Fruit fly (Drosophila melanogaster) whole organism, pupa: ENCODE data around the gene CG15172.
A peak's percentile ranks its signal among the peaks of the same experiment; 100 is the strongest.

Experiments
- CG10348 ChIP-seq: fragments of 200-800 bp; sonication (Bioruptor generic); IDR thresholded peaks from 2 replicates; pipeline ENCODE4 v1.3.6; 2022; ENCODE audit warnings: missing biosample characterization, missing genetic modification characterization
- CG13204 ChIP-seq: fragments of 200-800 bp; sonication (Bioruptor generic); optimal IDR thresholded peaks from 2 replicates; lab custom pipeline; 2018; ENCODE audit warnings: missing biosample characterization, mild to moderate bottlenecking, missing genetic modification characterization, moderate library complexity
- CG4496 ChIP-seq: fragments of 200-800 bp; sonication (Bioruptor generic); IDR thresholded peaks from 3 replicates; pipeline ENCODE4 v1.3.6; 2022; ENCODE audit warnings: missing biosample characterization, missing genetic modification characterization
- CG9948 ChIP-seq: fragments of 200-800 bp; sonication (Bioruptor generic); optimal IDR thresholded peaks from 2 replicates; lab custom pipeline; 2018; ENCODE audit warnings: missing biosample characterization, mild to moderate bottlenecking, missing genetic modification characterization, moderate library complexity
- EcR ChIP-seq: fragments of 200-800 bp; sonication (Bioruptor generic); optimal IDR thresholded peaks from 3 replicates; lab custom pipeline; 2019; ENCODE audit warnings: missing biosample characterization, missing genetic modification characterization, mild to moderate bottlenecking, moderate library complexity, missing genetic modification reagents
- Pif1A ChIP-seq: fragments of 200-800 bp; sonication (Bioruptor generic); optimal IDR thresholded peaks from 3 replicates; lab custom pipeline; 2016; ENCODE audit warnings: missing biosample characterization, missing genetic modification characterization
- gl ChIP-seq: fragments of 200-800 bp; sonication (Bioruptor generic); optimal IDR thresholded peaks from 2 replicates; lab custom pipeline; 2018; ENCODE audit warnings: missing biosample characterization, mild to moderate bottlenecking, missing genetic modification characterization
- rn ChIP-seq: fragments of 200-800 bp; sonication (Bioruptor generic); IDR thresholded peaks from 2 replicates; pipeline ENCODE4 v1.3.6; 2022; ENCODE audit warnings: missing biosample characterization, missing genetic modification characterization

dm6 chr2L:18995660-18996417 lies 26.4 kb upstream of the CG15172 start, which contains the start of gene CG10650:
- TF ChIP-seq CG4496 (GFP tag; lab: Robert Waterston, UW) = no peak
- no peak for TF ChIP-seq CG13204 (GFP tag; lab: Kevin White, UChicago)
- no peak for TF ChIP-seq Pif1A (GFP tag; lab: Kevin White, UChicago)
- no peak for TF ChIP-seq CG9948
- TF ChIP-seq CG10348 (GFP tag; lab: Robert Waterston, UW) = no peak
- TF ChIP-seq gl (tag; lab: Kevin White, UChicago) = no peak
- TF ChIP-seq EcR (GFP tag; lab: Kevin White, UChicago) = peak; percentile 5
- TF ChIP-seq rn (GFP tag; lab: Robert Waterston, UW) = no peak
